Fruit fly (Drosophila melanogaster) whole organism, embryonic: ENCODE data around the gene CG2145.

Source experiments
- Adf1 ChIP-seq: fragments of 200-800 bp; sonication (Bioruptor generic); IDR thresholded peaks from 2 replicates; pipeline ENCODE4 v1.3.6; 2022; ENCODE audit warnings: missing biosample characterization, missing genetic modification characterization
- B-H2 ChIP-seq: fragments of 200-800 bp; sonication (Bioruptor generic); optimal IDR thresholded peaks from 2 replicates; lab custom pipeline; 2018; ENCODE audit warnings: missing biosample characterization, mild to moderate bottlenecking, missing genetic modification characterization
- BEAF-32 ChIP-seq: fragments of 200-800 bp; sonication (Bioruptor generic); optimal IDR thresholded peaks from 3 replicates; lab custom pipeline; 2017; ENCODE audit warnings: missing biosample characterization, missing genetic modification characterization, mild to moderate bottlenecking, moderate library complexity, missing genetic modification reagents
- Bdp1 ChIP-seq: fragments of 200-800 bp; sonication (Bioruptor generic); optimal IDR thresholded peaks from 3 replicates; lab custom pipeline; 2016; ENCODE audit warnings: missing biosample characterization, missing genetic modification characterization
- CG10543 ChIP-seq: fragments of 200-800 bp; sonication (Bioruptor generic); optimal IDR thresholded peaks from 3 replicates; lab custom pipeline; 2017; ENCODE audit warnings: missing biosample characterization, mild to moderate bottlenecking, missing genetic modification characterization, moderate library complexity
- CG11398 ChIP-seq: fragments of 200-800 bp; sonication (Bioruptor generic); optimal IDR thresholded peaks from 2 replicates; lab custom pipeline; 2016; ENCODE audit warnings: missing biosample characterization, missing genetic modification characterization
- CG11504 ChIP-seq: fragments of 200-800 bp; sonication (Bioruptor generic); optimal IDR thresholded peaks from 3 replicates; lab custom pipeline; 2019; ENCODE audit warnings: missing biosample characterization, mild to moderate bottlenecking, missing genetic modification characterization, moderate library complexity
- CG11560 ChIP-seq: fragments of 200-800 bp; sonication (Bioruptor generic); IDR thresholded peaks from 3 replicates; pipeline ENCODE4 v1.3.6; 2022; ENCODE audit warnings: missing biosample characterization, missing genetic modification characterization
- CG12236 ChIP-seq: fragments of 200-800 bp; sonication (Bioruptor generic); optimal IDR thresholded peaks from 2 replicates; lab custom pipeline; 2016; ENCODE audit warnings: missing biosample characterization, missing genetic modification characterization
- CG13287 ChIP-seq: fragments of 200-800 bp; sonication (Bioruptor generic); IDR thresholded peaks from 2 replicates; pipeline ENCODE4 v1.3.6; 2022; ENCODE audit warnings: missing biosample characterization, missing genetic modification characterization; ENCODE audit not compliant: partially characterized antibody
- CG16779 ChIP-seq: fragments of 200-800 bp; sonication (Bioruptor generic); IDR thresholded peaks from 2 replicates; pipeline ENCODE4 v1.3.6; 2022; ENCODE audit warnings: missing biosample characterization, missing genetic modification characterization
- CG17385 ChIP-seq: fragments of 200-800 bp; sonication (Bioruptor generic); optimal IDR thresholded peaks from 3 replicates; lab custom pipeline; 2018; ENCODE audit warnings: missing biosample characterization, mild to moderate bottlenecking, missing genetic modification characterization
- CG17612 ChIP-seq: fragments of 200-800 bp; sonication (Bioruptor generic); IDR thresholded peaks from 2 replicates; pipeline ENCODE4 v1.3.6; 2022; ENCODE audit warnings: missing biosample characterization, missing genetic modification characterization
- CG2712 ChIP-seq: fragments of 200-800 bp; optimal IDR thresholded peaks from 3 replicates; lab custom pipeline; 2019; ENCODE audit warnings: missing biosample characterization, mild to moderate bottlenecking, missing genetic modification characterization, moderate library complexity
- CG30431 ChIP-seq: fragments of 200-800 bp; sonication (Bioruptor generic); optimal IDR thresholded peaks from 2 replicates; lab custom pipeline; 2017; ENCODE audit warnings: missing biosample characterization, missing genetic modification characterization
- CG32532 ChIP-seq: fragments of 200-800 bp; sonication (Bioruptor generic); IDR thresholded peaks from 2 replicates; pipeline ENCODE4 v1.3.6; 2022; ENCODE audit warnings: missing biosample characterization, missing genetic modification characterization
- CG4707 ChIP-seq: fragments of 200-800 bp; sonication (Bioruptor generic); optimal IDR thresholded peaks from 2 replicates; lab custom pipeline; 2018; ENCODE audit warnings: missing biosample characterization, mild to moderate bottlenecking, missing genetic modification characterization, moderate library complexity
- CG5180 ChIP-seq: fragments of 200-800 bp; sonication (Bioruptor generic); optimal IDR thresholded peaks from 3 replicates; lab custom pipeline; 2017; ENCODE audit warnings: missing biosample characterization, missing genetic modification characterization, mild to moderate bottlenecking, moderate library complexity, missing genetic modification reagents
- CG8290 ChIP-seq, 3 experiments: fragments of 200-800 bp; sonication (Bioruptor generic); optimal IDR thresholded peaks; 2 replicates each; lab custom pipeline; 2016 to 2019; ENCODE audit warnings: missing biosample characterization in 3 of 3, missing genetic modification characterization in 3 of 3, mild to moderate bottlenecking in 2 of 3, moderate library complexity in 1 of 3
- CG9215 ChIP-seq: fragments of 200-800 bp; sonication (Bioruptor generic); IDR thresholded peaks from 2 replicates; pipeline ENCODE4 v1.3.6; 2022; ENCODE audit warnings: missing biosample characterization, missing genetic modification characterization
- CG9932 ChIP-seq: fragments of 200-800 bp; sonication (Bioruptor generic); IDR thresholded peaks from 2 replicates; pipeline ENCODE4 v1.3.6; 2022; ENCODE audit warnings: missing biosample characterization, missing genetic modification characterization
- Dll ChIP-seq: fragments of 200-800 bp; sonication (Bioruptor generic); IDR thresholded peaks from 4 replicates; pipeline ENCODE4 v1.3.6; 2022; ENCODE audit warnings: missing biosample characterization, missing genetic modification characterization; ENCODE audit not compliant: partially characterized antibody
- Dp ChIP-seq: fragments of 200-800 bp; sonication (Bioruptor generic); optimal IDR thresholded peaks from 2 replicates; lab custom pipeline; 2018; ENCODE audit warnings: missing biosample characterization, mild to moderate bottlenecking, missing genetic modification characterization, moderate library complexity
- Ets65A ChIP-seq: fragments of 200-800 bp; sonication (Bioruptor generic); peaks from one replicate; lab custom pipeline; 2016; ENCODE audit warnings: missing biosample characterization, missing genetic modification characterization
- Ets97D ChIP-seq: fragments of 200-800 bp; sonication (Bioruptor generic); optimal IDR thresholded peaks from 3 replicates; lab custom pipeline; 2016; ENCODE audit warnings: missing biosample characterization, missing genetic modification characterization
- HLH4C ChIP-seq: fragments of 200-800 bp; sonication (Bioruptor generic); IDR thresholded peaks from 3 replicates; pipeline ENCODE4 v1.3.6; 2022; ENCODE audit warnings: missing biosample characterization, missing genetic modification characterization; ENCODE audit not compliant: partially characterized antibody
- Hr39 ChIP-seq: fragments of >200 bp; optimal IDR thresholded peaks from 2 replicates; lab custom pipeline; 2017
- Med ChIP-seq: fragments of 200-800 bp; sonication (Bioruptor generic); peaks from one replicate; lab custom pipeline; 2016; ENCODE audit warnings: missing biosample characterization, missing genetic modification characterization, mild to moderate bottlenecking, inconsistent platforms, moderate library complexity
- Opbp ChIP-seq: fragments of 200-800 bp; sonication (Bioruptor generic); IDR thresholded peaks from 3 replicates; pipeline ENCODE4 v1.3.6; 2022; ENCODE audit warnings: missing biosample characterization, missing genetic modification characterization; ENCODE audit not compliant: partially characterized antibody
- Side ChIP-seq: fragments of 200-800 bp; sonication (Bioruptor generic); optimal IDR thresholded peaks from 2 replicates; lab custom pipeline; 2016; ENCODE audit warnings: missing biosample characterization, missing genetic modification characterization
- Six4 ChIP-seq: fragments of 200-800 bp; sonication (Bioruptor generic); optimal IDR thresholded peaks from 2 replicates; lab custom pipeline; 2016; ENCODE audit warnings: missing biosample characterization, missing genetic modification characterization
- amos ChIP-seq: fragments of 200-800 bp; sonication (Bioruptor generic); IDR thresholded peaks from 2 replicates; pipeline ENCODE4 v1.3.6; 2022; ENCODE audit warnings: missing biosample characterization, missing genetic modification characterization; ENCODE audit not compliant: partially characterized antibody
- bbx ChIP-seq: fragments of 200-800 bp; sonication (Bioruptor generic); IDR thresholded peaks from 2 replicates; pipeline ENCODE4 v1.3.6; 2022; ENCODE audit warnings: missing biosample characterization, missing genetic modification characterization; ENCODE audit not compliant: partially characterized antibody
- en ChIP-seq: fragments of 200-800 bp; sonication (Bioruptor generic); optimal IDR thresholded peaks from 2 replicates; lab custom pipeline; 2016; ENCODE audit warnings: missing biosample characterization, missing genetic modification characterization
- gcm ChIP-seq: fragments of 200-800 bp; sonication (Bioruptor generic); optimal IDR thresholded peaks from 2 replicates; lab custom pipeline; 2019; ENCODE audit warnings: missing biosample characterization, mild to moderate bottlenecking, missing genetic modification characterization, moderate library complexity
- her ChIP-seq: fragments of 200-800 bp; sonication (Bioruptor generic); optimal IDR thresholded peaks from 2 replicates; lab custom pipeline; 2016; ENCODE audit warnings: missing biosample characterization, missing genetic modification characterization
- inv ChIP-seq: fragments of 200-800 bp; sonication (Bioruptor generic); IDR thresholded peaks from 2 replicates; pipeline ENCODE4 v1.3.6; 2022; ENCODE audit warnings: missing biosample characterization, missing genetic modification characterization; ENCODE audit not compliant: partially characterized antibody
- kni ChIP-seq: fragments of 200-800 bp; sonication (Bioruptor generic); optimal IDR thresholded peaks from 3 replicates; lab custom pipeline; 2017; ENCODE audit warnings: mild to moderate bottlenecking, missing biosample characterization, missing genetic modification reagents, missing genetic modification characterization
- otp ChIP-seq: fragments of 200-800 bp; sonication (Bioruptor generic); IDR thresholded peaks from 3 replicates; pipeline ENCODE4, ENCODE4 v1.3.6; 2022; ENCODE audit warnings: missing biosample characterization, missing genetic modification characterization
- pzg ChIP-seq: fragments of 200-800 bp; sonication (Bioruptor generic); optimal IDR thresholded peaks from 3 replicates; lab custom pipeline; 2018; ENCODE audit warnings: missing biosample characterization, mild to moderate bottlenecking, missing genetic modification characterization, moderate library complexity
- sens ChIP-seq: fragments of 200-800 bp; sonication (Bioruptor generic); peaks from one replicate; lab custom pipeline; 2016; ENCODE audit warnings: missing biosample characterization, missing genetic modification characterization
- slou ChIP-seq: fragments of 200-800 bp; sonication (Bioruptor generic); optimal IDR thresholded peaks from 3 replicates; lab custom pipeline; 2016; ENCODE audit warnings: missing biosample characterization, missing genetic modification characterization
- tap ChIP-seq: fragments of 200-800 bp; optimal IDR thresholded peaks from 3 replicates; lab custom pipeline; 2019; ENCODE audit warnings: missing biosample characterization, mild to moderate bottlenecking, missing genetic modification characterization, moderate library complexity
- trh ChIP-seq: fragments of 200-800 bp; sonication (Bioruptor generic); optimal IDR thresholded peaks from 2 replicates; lab custom pipeline; 2016; ENCODE audit warnings: missing biosample characterization, missing genetic modification characterization
- unc-4 ChIP-seq: fragments of 200-800 bp; sonication (Bioruptor generic); IDR thresholded peaks from 2 replicates; pipeline ENCODE4 v1.3.6; 2022; ENCODE audit warnings: missing biosample characterization, missing genetic modification characterization; ENCODE audit not compliant: partially characterized antibody
- wor ChIP-seq: fragments of 200-800 bp; sonication (Bioruptor generic); IDR thresholded peaks from 2 replicates; pipeline ENCODE4 v1.3.6; 2022; ENCODE audit warnings: missing biosample characterization, missing genetic modification characterization

The CG2145 gene

DNA sequence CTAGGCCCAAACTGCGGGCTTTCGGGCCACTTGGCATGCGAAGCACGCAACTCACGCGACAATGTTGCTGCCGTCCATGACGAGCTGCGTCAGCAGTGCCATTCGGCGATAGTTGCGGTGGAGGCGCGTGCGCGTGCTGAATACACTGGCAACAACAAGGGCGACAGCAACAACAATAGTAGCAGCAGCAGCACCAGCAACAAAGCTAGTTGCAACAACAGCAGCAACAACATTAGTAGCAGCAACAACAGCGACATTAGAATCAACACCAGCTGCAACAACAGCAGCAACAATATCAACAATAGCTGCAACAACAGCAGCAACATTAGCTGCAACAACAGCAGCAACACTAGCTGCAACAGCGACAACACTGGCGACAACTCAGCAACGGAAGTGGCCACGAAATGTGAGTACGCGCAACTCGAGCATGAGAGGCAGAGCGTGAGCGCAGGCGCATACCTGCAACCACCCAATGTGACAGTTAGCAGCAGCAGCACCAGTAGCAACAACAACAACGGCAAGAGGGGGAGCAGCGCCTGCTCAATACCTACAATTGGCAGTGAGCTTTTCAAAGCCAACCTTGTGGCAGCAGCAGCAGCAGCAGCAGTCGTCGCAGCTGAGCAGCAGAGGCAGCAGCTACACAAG, 20.9 kb upstream of the CG2145 start (continued):
- TF ChIP-seq otp (GFP tag; lab: Robert Waterston, UW): no peak
- TF ChIP-seq CG17385 (GFP tag; lab: Kevin White, UChicago): no peak
- peak; percentile 55; the same call in 1 of the 2 replicates for TF ChIP-seq amos (GFP tag; lab: Robert Waterston, UW)
- TF ChIP-seq slou (GFP tag; lab: Kevin White, UChicago): no peak
- TF ChIP-seq CG12236 (GFP tag; lab: Kevin White, UChicago): no peak
- TF ChIP-seq Side (GFP tag; lab: Kevin White, UChicago): no peak
- TF ChIP-seq unc-4 (GFP tag; lab: Robert Waterston, UW): peak; percentile 54; the same call in 1 of the 2 replicates
- TF ChIP-seq bbx: peak; percentile 18; the same call in 1 of the 2 replicates
- peak; percentile 26 for TF ChIP-seq Med (GFP tag; lab: Kevin White, UChicago)
- peak; percentile 52 for TF ChIP-seq BEAF-32
- TF ChIP-seq her (GFP tag; lab: Kevin White, UChicago): no peak
- TF ChIP-seq kni (GFP tag; lab: Kevin White, UChicago): no peak
- peak; percentile 40 for TF ChIP-seq CG10543
- peak; percentile 78; the same call in 1 of the 2 replicates for TF ChIP-seq Adf1 (GFP tag; lab: Robert Waterston, UW)
- TF ChIP-seq CG9215: peak; percentile 31
- no peak for TF ChIP-seq B-H2 (GFP tag; lab: Kevin White, UChicago)
- no peak for TF ChIP-seq CG4707 (GFP tag; lab: Kevin White, UChicago)
- TF ChIP-seq CG32532 (GFP tag; lab: Robert Waterston, UW): no peak
- no peak for TF ChIP-seq wor (GFP tag; lab: Robert Waterston, UW)
- TF ChIP-seq CG11560 (tag; lab: Robert Waterston, UW): no peak
- TF ChIP-seq CG13287 (GFP tag; lab: Robert Waterston, UW): peak; percentile 24; the same call in 1 of the 2 replicates
- peak; percentile 1 for TF ChIP-seq pzg (GFP tag; lab: Kevin White, UChicago)
- no peak for TF ChIP-seq tap (tag; lab: Kevin White, UChicago)
- peak; percentile 9 for TF ChIP-seq Ets97D (GFP tag; lab: Kevin White, UChicago)
- no peak for TF ChIP-seq CG16779 (GFP tag; lab: Robert Waterston, UW)
- peak; percentile 92 for TF ChIP-seq CG11504 (tag; lab: Kevin White, UChicago)
- no peak for TF ChIP-seq en (GFP tag; lab: Kevin White, UChicago)
- peak; percentile 14; the same call in 1 of the 2 replicates for TF ChIP-seq inv
- no peak for TF ChIP-seq CG30431
- TF ChIP-seq Dll (GFP tag; lab: Robert Waterston, UW): 0 out of 4 replicates have a peak, but pooled peaks have one; percentile 35
- 0 out of 2 replicates have a peak, but pooled peaks have one; percentile 16 for TF ChIP-seq CG9932 (GFP tag; lab: Robert Waterston, UW)
- no peak for TF ChIP-seq Dp (GFP tag; lab: Kevin White, UChicago)
- TF ChIP-seq Six4 (GFP tag; lab: Kevin White, UChicago): no peak

DNA sequence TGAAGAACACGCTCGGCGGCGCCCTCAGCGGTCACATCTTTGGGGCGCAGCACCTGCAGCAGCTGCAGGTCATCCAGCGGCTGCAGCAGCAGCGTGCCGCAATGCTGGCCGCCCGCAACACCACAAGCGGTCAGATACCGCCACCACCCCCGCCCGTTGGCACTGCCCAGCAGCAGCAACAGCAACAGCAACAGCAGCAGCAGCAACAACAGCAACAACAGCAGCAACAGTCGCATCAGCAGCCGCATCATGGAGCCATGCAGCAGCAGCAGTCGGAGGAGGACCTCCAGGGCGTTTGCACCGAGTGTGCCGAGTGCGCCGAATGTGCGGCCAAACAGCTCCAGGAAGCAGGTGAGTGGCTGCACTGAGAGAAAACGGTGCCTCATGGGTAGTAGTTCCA, 14.6 kb upstream of the CG2145 start:
- peak; percentile 31 for TF ChIP-seq Hr39 (lab: Kevin White, UChicago)
- peak; percentile 58 for TF ChIP-seq Ets65A (GFP tag; lab: Kevin White, UChicago)
- peak; percentile 3 for TF ChIP-seq Med (GFP tag; lab: Kevin White, UChicago)
- TF ChIP-seq trh (GFP tag; lab: Kevin White, UChicago): no peak

dm6 chrX:10921665-10922064, 5.5 kb upstream of the CG2145 start:
- TF ChIP-seq sens (GFP tag; lab: Kevin White, UChicago) (peak; percentile 37), Bdp1 (GFP tag; lab: Kevin White, UChicago) (no peak), CG11398 (GFP tag; lab: Kevin White, UChicago) (no peak), HLH4C (no peak), CG2712 (tag; lab: Kevin White, UChicago) (no peak), CG17612 (GFP tag; lab: Robert Waterston, UW) (peak; percentile 98), CG8290 (GFP tag; optimal IDR thresholded peaks at IDR 0.05; lab: Kevin White, UChicago) (peak; percentile 98), CG8290 (tag; optimal IDR thresholded peaks at IDR 0.05; lab: Kevin White, UChicago) (peak in 1 of 2 experiments; percentile 99), gcm (GFP tag; lab: Kevin White, UChicago) (no peak), CG5180 (GFP tag; lab: Kevin White, UChicago) (no peak), Opbp (GFP tag; lab: Robert Waterston, UW) (no peak)
